Worm (Caenorhabditis elegans): ENCODE measurements around the gene clec-68.
"Not testable (repeated sequence)": the region's sequence is repeated elsewhere in the genome, so short reads cannot be mapped to it uniquely, and the experiment has no call there.

clec-68 gene

DNA sequence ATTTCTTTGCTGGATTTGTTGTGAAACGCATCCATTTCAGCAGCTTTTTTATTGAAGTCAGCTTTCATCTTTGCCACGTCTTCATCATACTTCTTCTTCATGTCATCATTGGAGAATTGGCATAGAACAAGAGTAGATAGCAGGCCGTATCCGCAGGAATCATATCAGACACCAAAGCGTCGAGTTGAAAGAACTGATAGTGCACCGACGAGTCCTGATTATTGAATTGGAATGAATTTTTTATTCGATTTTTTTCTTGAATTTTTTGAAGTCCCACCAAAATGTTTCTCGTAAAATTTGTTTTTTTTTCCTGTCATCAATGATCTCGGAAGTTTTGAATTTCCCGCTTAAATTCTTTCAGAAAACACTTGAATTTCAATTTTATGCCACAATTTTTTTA, 19.8 kb upstream of the clec-68 start, which contains the start of gene F56D6.11:
TSS of gene F56D6.11 (minus strand) at position 101 of the 400 bp plus-strand sequence.
- no peak for TF ChIP-seq mxl-1 (tag; optimal IDR thresholded peaks at IDR 0.05)
- TF ChIP-seq B0019.2 (GFP tag; conservative IDR thresholded peaks at IDR 0.05), result no peak
- TF ChIP-seq ztf-6 (GFP tag; IDR thresholded peaks at IDR 0.05), result no peak
- TF ChIP-seq nfyb-1 (GFP tag; IDR thresholded peaks at IDR 0.05), result no peak
- no peak for TF ChIP-seq ceh-79 (tag; optimal IDR thresholded peaks at IDR 0.05)
- no peak for TF ChIP-seq rcor-1 (GFP tag; IDR thresholded peaks at IDR 0.05)
- no peak for TF ChIP-seq nhr-90 (tag; optimal IDR thresholded peaks at IDR 0.05)
- TF ChIP-seq attf-6 (GFP tag; IDR thresholded peaks at IDR 0.05), result no peak

DNA sequence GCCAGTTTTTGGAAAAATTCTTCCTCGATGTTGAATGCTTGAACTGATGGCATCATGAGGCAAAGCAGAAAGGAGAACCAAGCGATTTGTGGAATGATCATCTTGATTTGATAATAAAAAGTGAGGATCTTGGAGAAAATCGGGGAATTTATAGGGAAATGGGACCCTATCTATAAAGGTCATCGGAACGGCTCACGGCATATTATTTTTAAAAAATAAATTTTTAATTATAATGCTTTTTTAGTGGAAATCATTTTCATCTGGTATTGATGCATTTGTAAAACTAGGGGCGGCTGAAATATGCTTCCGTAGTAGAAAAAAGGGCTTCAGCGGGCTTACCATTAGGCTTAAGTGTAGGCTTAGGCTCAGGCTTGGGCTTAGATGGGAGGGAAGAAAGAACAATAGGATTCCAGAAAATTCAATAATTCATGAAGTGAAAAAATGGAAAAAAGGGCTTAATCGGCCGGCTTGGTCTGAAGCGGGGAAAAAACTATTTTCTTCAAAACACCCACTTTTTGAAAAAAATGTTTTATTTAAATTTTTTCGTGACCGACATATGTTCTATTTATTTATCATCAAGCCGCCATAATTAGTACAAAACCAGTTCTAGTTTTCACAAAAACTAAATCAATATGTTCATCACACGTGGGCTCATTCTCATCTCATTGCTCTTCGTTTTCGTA, 18.6 kb upstream of the clec-68 start, which contains the start of the genes F56D6.22 and F56D6.12:
TSS of gene F56D6.22 (minus strand) at position 101 of the 683 bp plus-strand sequence.
TSS of gene F56D6.12 (plus strand) at position 633 of the 683 bp plus-strand sequence.
- TF ChIP-seq attf-3 (GFP tag; conservative IDR thresholded peaks at IDR 0.05) (no peak), him-1 (tag; optimal IDR thresholded peaks at IDR 0.05) (no peak), egl-44 (GFP tag; IDR thresholded peaks at IDR 0.05) (no peak), ekl-4 (GFP tag; IDR thresholded peaks at IDR 0.05) (no peak), nhr-27 (tag; optimal IDR thresholded peaks at IDR 0.05) (no peak), Y53G8AR.9 (GFP tag; conservative IDR thresholded peaks at IDR 0.05) (no peak), F33H1.4 (GFP tag; IDR thresholded peaks at IDR 0.05) (no peak)

DNA sequence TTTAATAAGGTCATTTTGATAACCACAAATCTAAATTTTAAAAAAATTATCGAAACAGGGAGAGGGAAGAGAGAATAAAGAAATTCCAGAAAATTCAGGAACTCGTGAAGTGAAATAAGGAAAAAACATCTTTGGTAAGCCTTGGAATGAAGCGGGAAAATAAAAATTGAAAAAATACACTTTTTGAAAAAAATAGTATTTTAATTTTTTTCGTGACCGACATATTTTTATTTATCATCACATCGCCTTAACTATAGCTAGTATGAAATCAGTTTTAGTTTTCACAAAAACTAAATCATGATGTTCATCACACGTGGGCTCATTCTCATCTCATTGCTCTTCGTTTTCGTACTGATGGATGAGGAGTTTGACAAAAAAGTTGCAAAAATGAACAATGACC, 17.1 kb upstream of the clec-68 start, which contains the start of gene F56D6.13:
TSS of gene F56D6.13 (plus strand) at position 301 of the 400 bp plus-strand sequence.
- TF ChIP-seq ztf-6 (GFP tag; IDR thresholded peaks at IDR 0.05) (no peak), dox-1 (GFP tag; IDR thresholded peaks at IDR 0.05) (no peak), snpc-4 (GFP tag; optimal IDR thresholded peaks at IDR 0.05) (no peak), snpc-4 (tag; optimal IDR thresholded peaks at IDR 0.05) (no peak), lin-35 (GFP tag; optimal IDR thresholded peaks at IDR 0.05) (no peak), zfh-2 (GFP tag; conservative IDR thresholded peaks at IDR 0.05) (no peak), gei-17 (GFP tag; optimal IDR thresholded peaks at IDR 0.05) (no peak), ceh-100 (GFP tag; IDR thresholded peaks at IDR 0.05) (no peak), sea-2 (GFP tag; IDR thresholded peaks at IDR 0.05) (no peak), ceh-40 (GFP tag; IDR thresholded peaks at IDR 0.05) (no peak), rcor-1 (GFP tag; IDR thresholded peaks at IDR 0.05) (no peak)

DNA sequence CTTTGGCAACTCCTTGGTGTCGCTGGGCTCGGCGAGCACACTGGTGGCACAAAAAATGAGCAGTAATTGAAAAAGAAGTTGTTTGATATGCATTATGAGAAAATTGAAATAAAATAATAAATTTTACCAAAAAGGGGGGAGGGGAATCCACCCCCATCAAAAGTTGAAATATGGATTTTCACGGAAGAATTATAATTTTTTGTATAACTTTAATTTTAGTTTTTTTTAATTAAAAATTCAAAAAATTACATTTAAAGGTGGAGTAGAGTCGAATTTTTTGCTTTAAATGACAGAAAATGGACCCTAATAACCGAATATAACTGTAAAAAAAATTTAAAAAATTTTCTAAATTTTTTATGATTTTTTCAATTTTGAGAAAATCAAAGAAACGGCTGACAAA, 14.4 kb upstream of the clec-68 start, which contains the start of gene F56D6.18:
TSS of gene F56D6.18 (minus strand) at position 101 of the 400 bp plus-strand sequence.
- TF ChIP-seq F37B4.10 (GFP tag; IDR thresholded peaks at IDR 0.05); snpc-1.1 (tag; optimal IDR thresholded peaks at IDR 0.05; ENCODE audit: insufficient read depth); hrde-1 (tag; optimal IDR thresholded peaks at IDR 0.05; ENCODE audit: borderline replicate concordance): not testable (repeated sequence)

DNA sequence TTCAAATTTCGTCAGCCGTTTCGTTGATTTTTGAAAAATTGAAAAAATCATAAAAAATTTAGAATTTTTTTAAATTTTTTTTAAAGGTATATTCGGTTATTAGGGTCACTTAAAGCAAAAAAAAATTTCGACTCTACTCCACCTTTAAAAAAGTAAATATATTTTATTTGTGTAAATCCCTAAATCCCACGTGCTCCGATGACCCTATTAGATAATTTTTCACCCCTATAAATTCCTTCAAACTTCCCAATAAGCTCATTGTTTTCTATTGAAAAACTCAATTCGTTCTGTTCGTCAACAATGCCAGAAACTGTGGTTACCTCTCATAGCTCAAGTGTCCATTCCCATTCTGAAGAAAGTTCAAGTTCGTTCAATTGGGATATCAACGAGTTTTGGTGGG, 13.6 kb upstream of the clec-68 start, which contains the start of gene F56D6.20:
TSS of gene F56D6.20 (plus strand) at position 301 of the 400 bp plus-strand sequence.
- TF ChIP-seq fkh-3 (tag; optimal IDR thresholded peaks at IDR 0.05), result no peak
- TF ChIP-seq C06A6.2 (GFP tag; conservative IDR thresholded peaks at IDR 0.05), result no peak

DNA sequence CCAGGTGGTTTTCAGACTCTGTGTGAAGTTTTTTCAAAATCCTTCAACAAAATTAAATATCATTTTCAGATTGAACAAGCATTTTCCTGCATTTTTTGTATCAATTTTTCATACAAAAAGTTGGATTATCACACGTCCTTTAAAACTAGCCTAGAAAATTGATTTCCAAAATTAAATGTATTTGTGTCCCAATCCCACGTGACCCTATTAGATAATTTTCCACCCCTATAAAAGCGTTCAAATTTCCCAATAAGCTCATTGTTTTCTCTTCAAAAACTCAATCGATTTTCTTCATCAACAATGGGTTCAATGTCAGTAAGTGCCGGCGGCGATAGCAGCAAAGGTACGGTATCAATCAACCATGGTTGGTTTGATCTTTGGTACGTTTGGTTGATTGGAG, 11.8 kb upstream of the clec-68 start, which contains the start of gene F56D6.19:
TSS of gene F56D6.19 (plus strand) at position 301 of the 400 bp plus-strand sequence.
- TF ChIP-seq ceh-91 (GFP tag; IDR thresholded peaks at IDR 0.05), result no peak
- TF ChIP-seq efl-1 (GFP tag; optimal IDR thresholded peaks at IDR 0.05), result no peak
- no peak for TF ChIP-seq ceh-40 (GFP tag; IDR thresholded peaks at IDR 0.05)
- TF ChIP-seq B0336.3 (GFP tag; IDR thresholded peaks at IDR 0.05), result no peak
- TF ChIP-seq somi-1 (GFP tag; optimal IDR thresholded peaks at IDR 0.05), result no peak
- TF ChIP-seq T07F8.4 (tag; optimal IDR thresholded peaks at IDR 0.05), result no peak
- TF ChIP-seq lir-1 (GFP tag; conservative IDR thresholded peaks at IDR 0.05), result no peak
- no peak for TF ChIP-seq ztf-22 (GFP tag; optimal IDR thresholded peaks at IDR 0.05)
- TF ChIP-seq nfya-1 (tag; optimal IDR thresholded peaks at IDR 0.05; ENCODE audit: borderline replicate concordance, insufficient read depth), result no peak
- no peak for TF ChIP-seq tbx-9 (tag; optimal IDR thresholded peaks at IDR 0.05; ENCODE audit: borderline replicate concordance)
- TF ChIP-seq cebp-1 (GFP tag; IDR thresholded peaks at IDR 0.05), result no peak
- TF ChIP-seq cebp-1 (tag; optimal IDR thresholded peaks at IDR 0.05), result no peak

Data from whole organism, young adult.